Fruit fly (Drosophila melanogaster): ENCODE data around the gene CG14313.

The CG14313 gene

dm6 chr3R:18185385-18185784, 6.4 kb downstream of the CG14313 start, which contains the start of the genes Arp5 and CG7208 (continued):
- TF ChIP-seq al (GFP tag; IDR thresholded peaks at IDR 0.05): peak; percentile 72
- TF ChIP-seq Vsx1 (GFP tag; optimal IDR thresholded peaks at IDR 0.05): no peak
- TF ChIP-seq so (GFP tag; IDR thresholded peaks at IDR 0.05): no peak
- peak; percentile 0 for TF ChIP-seq en (GFP tag; optimal IDR thresholded peaks at IDR 0.05)
- TF ChIP-seq repo (GFP tag; optimal IDR thresholded peaks at IDR 0.05): no peak
- no peak; the same call in 2 of the 3 replicates for TF ChIP-seq CG11560 (tag; IDR thresholded peaks at IDR 0.05)
- TF ChIP-seq CG31388 (GFP tag; optimal IDR thresholded peaks at IDR 0.05): peak; percentile 29
- peak; percentile 51 for TF ChIP-seq CG1647 (GFP tag; optimal IDR thresholded peaks at IDR 0.05)
- peak; percentile 61 for TF ChIP-seq HHEX (GFP tag; optimal IDR thresholded peaks at IDR 0.05)
- TF ChIP-seq CG11504 (tag; optimal IDR thresholded peaks at IDR 0.05): no peak
- TF ChIP-seq Fer3 (tag; optimal IDR thresholded peaks at IDR 0.05): peak; percentile 77
- no peak for TF ChIP-seq grn (GFP tag; optimal IDR thresholded peaks at IDR 0.05)
- TF ChIP-seq pita (GFP tag; optimal IDR thresholded peaks at IDR 0.05): no peak
- peak; percentile 7 for TF ChIP-seq CG12219 (GFP tag; optimal IDR thresholded peaks at IDR 0.05)
- 0 out of 2 replicates have a peak, but pooled peaks have one; percentile 30 for TF ChIP-seq ap (GFP tag; IDR thresholded peaks at IDR 0.05)
- no peak for TF ChIP-seq CG2678 (tag; optimal IDR thresholded peaks at IDR 0.05)
- peak; percentile 49 for TF ChIP-seq jumu (GFP tag; optimal IDR thresholded peaks at IDR 0.05)
- TF ChIP-seq Doc2 (GFP tag; IDR thresholded peaks at IDR 0.05): no peak
- TF ChIP-seq CG6765 (GFP tag; optimal IDR thresholded peaks at IDR 0.05): peak; percentile 34
- TF ChIP-seq Blimp-1 (GFP tag; optimal IDR thresholded peaks at IDR 0.05): peak; percentile 77
- peak; percentile 86 for TF ChIP-seq CoRest (tag; optimal IDR thresholded peaks at IDR 0.05)
- peak; percentile 49 for TF ChIP-seq CG4328 (GFP tag; optimal IDR thresholded peaks at IDR 0.05)
- peak; percentile 76 for TF ChIP-seq Hsf (GFP tag; optimal IDR thresholded peaks at IDR 0.05)
- TF ChIP-seq Bteb2 (GFP tag; optimal IDR thresholded peaks at IDR 0.05): peak; percentile 72
- no peak for TF ChIP-seq CG14860 (GFP tag; IDR thresholded peaks at IDR 0.05; ENCODE audit: partially characterized antibody)
- peak; percentile 23 for TF ChIP-seq CG3163 (GFP tag; optimal IDR thresholded peaks at IDR 0.05)
- TF ChIP-seq CG17829 (tag; optimal IDR thresholded peaks at IDR 0.05): peak; percentile 51
- no peak for TF ChIP-seq nerfin-2 (GFP tag; IDR thresholded peaks at IDR 0.05; ENCODE audit: partially characterized antibody)
- peak; percentile 39 for TF ChIP-seq Adf1 (GFP tag; IDR thresholded peaks at IDR 0.05)
- no peak for TF ChIP-seq br (optimal IDR thresholded peaks at IDR 0.05)
- TF ChIP-seq caup (GFP tag; optimal IDR thresholded peaks at IDR 0.05; ENCODE audit: severe bottlenecking): peak; percentile 64
- TF ChIP-seq CG11085 (GFP tag; IDR thresholded peaks at IDR 0.05): peak; percentile 59
- peak; percentile 34 for TF ChIP-seq CG4820 (GFP tag; optimal IDR thresholded peaks at IDR 0.05)
- TF ChIP-seq tll (GFP tag; optimal IDR thresholded peaks at IDR 0.05): no peak
- peak; percentile 38 for TF ChIP-seq Bdp1 (GFP tag; optimal IDR thresholded peaks at IDR 0.05)
- TF ChIP-seq CG7556 (GFP tag; optimal IDR thresholded peaks at IDR 0.05): peak; percentile 60
- peak; percentile 32 for TF ChIP-seq Sry-δ (GFP tag; optimal IDR thresholded peaks at IDR 0.05)
- peak; percentile 90 for TF ChIP-seq Ets65A (GFP tag)
- no peak for TF ChIP-seq gt (GFP tag; IDR thresholded peaks at IDR 0.05)
- TF ChIP-seq chm (GFP tag; IDR thresholded peaks at IDR 0.05): no peak
- peak; percentile 42 for TF ChIP-seq Atf3 (GFP tag; optimal IDR thresholded peaks at IDR 0.05)
- peak; percentile 44 for TF ChIP-seq Aef1 (GFP tag; IDR thresholded peaks at IDR 0.05)
- no peak for TF ChIP-seq CG7839 (tag; optimal IDR thresholded peaks at IDR 0.05)
- peak; percentile 73 for TF ChIP-seq ems (GFP tag; optimal IDR thresholded peaks at IDR 0.05)
- peak; percentile 63; the same call in 1 of the 3 replicates for TF ChIP-seq CG34422 (GFP tag; IDR thresholded peaks at IDR 0.05)
- TF ChIP-seq trem (tag; optimal IDR thresholded peaks at IDR 0.05): peak; percentile 58
- TF ChIP-seq trh (GFP tag; optimal IDR thresholded peaks at IDR 0.05): peak; percentile 23
- TF ChIP-seq CG14014 (GFP tag; IDR thresholded peaks at IDR 0.05): no peak; the same call in none of the 2 replicates
- no peak for TF ChIP-seq CG16813 (GFP tag; IDR thresholded peaks at IDR 0.05; ENCODE audit: partially characterized antibody)
- no peak for TF ChIP-seq GATAe (GFP tag; conservative IDR thresholded peaks at IDR 0.05)
- TF ChIP-seq CG2199 (GFP tag; IDR thresholded peaks at IDR 0.05): no peak
- no peak for TF ChIP-seq pros (GFP tag; optimal IDR thresholded peaks at IDR 0.05)
